Fruit fly (Drosophila melanogaster) whole organism, embryonic: ENCODE results near the gene CG43645.

Source experiments
- Hr39 ChIP-seq: fragments of >200 bp; optimal IDR thresholded peaks from 2 replicates; lab custom pipeline; 2017
- oc ChIP-seq: fragments of 200-800 bp; sonication (Bioruptor generic); optimal IDR thresholded peaks from 2 replicates; lab custom pipeline; 2018; ENCODE audit warnings: missing biosample characterization, mild to moderate bottlenecking, missing genetic modification characterization, moderate library complexity
- vfl ChIP-seq: fragments of 200-800 bp; sonication (Bioruptor generic); optimal IDR thresholded peaks from 2 replicates; lab custom pipeline; 2016; ENCODE audit warnings: missing biosample characterization, missing genetic modification characterization

DNA sequence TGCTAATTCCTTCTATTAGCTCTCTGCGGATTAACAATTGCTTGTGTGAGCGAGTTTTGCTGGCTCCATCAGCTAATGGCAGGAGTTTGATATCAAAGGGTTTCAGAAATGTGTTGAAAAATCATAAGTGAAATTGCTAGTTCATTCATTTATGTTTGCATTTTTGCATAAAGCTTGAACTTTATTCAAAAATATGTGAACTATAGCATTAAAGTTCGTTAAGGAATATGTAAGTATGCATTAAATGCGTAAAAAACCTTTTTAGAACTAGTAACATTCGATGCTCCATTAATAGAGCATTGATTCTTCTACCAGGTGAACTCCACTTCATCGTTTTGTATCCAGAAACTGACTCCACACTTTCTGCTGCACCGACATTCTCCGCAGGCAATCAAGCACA, 7.1 kb downstream of the CG43645 start:
- TF ChIP-seq Hr39 (no peak), oc (tag; lab: Kevin White, UChicago) (no peak), vfl (GFP tag; lab: Kevin White, UChicago) (no peak)
